Fruit fly (Drosophila melanogaster) whole organism, prepupa: ENCODE data around the gene CG31115.

Source experiments
- Blimp-1 ChIP-seq: fragments of 200-800 bp; sonication (Bioruptor generic); optimal IDR thresholded peaks from 3 replicates; lab custom pipeline; 2017; ENCODE audit warnings: missing biosample characterization, missing genetic modification characterization, mild to moderate bottlenecking, moderate library complexity, missing genetic modification reagents
- CG10631 ChIP-seq: fragments of 200-800 bp; sonication (Bioruptor generic); optimal IDR thresholded peaks from 2 replicates; lab custom pipeline; 2016; ENCODE audit warnings: missing biosample characterization, missing genetic modification characterization
- CG11902 ChIP-seq: fragments of 200-800 bp; sonication (Bioruptor generic); optimal IDR thresholded peaks from 3 replicates; lab custom pipeline; 2016; ENCODE audit warnings: missing biosample characterization, missing genetic modification characterization
- CG34406 ChIP-seq: fragments of 200-800 bp; sonication (Bioruptor generic); optimal IDR thresholded peaks from 3 replicates; lab custom pipeline; 2016; ENCODE audit warnings: missing biosample characterization, missing genetic modification characterization
- CG3919 ChIP-seq: fragments of 200-800 bp; sonication (Bioruptor generic); optimal IDR thresholded peaks from 3 replicates; lab custom pipeline; 2016; ENCODE audit warnings: missing biosample characterization, missing genetic modification characterization
- CG6276 ChIP-seq: fragments of 200-800 bp; sonication (Bioruptor generic); optimal IDR thresholded peaks from 2 replicates; lab custom pipeline; 2017; ENCODE audit warnings: missing biosample characterization, mild to moderate bottlenecking, missing genetic modification characterization
- CG6792 ChIP-seq: fragments of 200-800 bp; sonication (Bioruptor generic); optimal IDR thresholded peaks from 3 replicates; lab custom pipeline; 2016; ENCODE audit warnings: missing biosample characterization, missing genetic modification characterization
- CG8319 ChIP-seq: fragments of 200-800 bp; sonication (Bioruptor generic); optimal IDR thresholded peaks from 3 replicates; lab custom pipeline; 2016; ENCODE audit warnings: missing biosample characterization, missing genetic modification characterization
- CG8632 ChIP-seq: fragments of 200-800 bp; sonication (Bioruptor generic); optimal IDR thresholded peaks from 3 replicates; lab custom pipeline; 2016; ENCODE audit warnings: missing biosample characterization, missing genetic modification characterization
- Eip75B ChIP-seq: fragments of 200-800 bp; sonication (Bioruptor generic); optimal IDR thresholded peaks from 3 replicates; lab custom pipeline; 2016; ENCODE audit warnings: missing biosample characterization, missing genetic modification characterization
- Eip78C ChIP-seq: fragments of 200-800 bp; sonication (Bioruptor generic); peaks from one replicate; lab custom pipeline; 2016; ENCODE audit warnings: missing biosample characterization, missing genetic modification characterization
- Eip93F ChIP-seq: fragments of 200-800 bp; sonication (Bioruptor generic); optimal IDR thresholded peaks from 2 replicates; lab custom pipeline; 2016; ENCODE audit warnings: missing biosample characterization, mild to moderate bottlenecking, missing genetic modification characterization
- Hr39 ChIP-seq: fragments of 200-800 bp; sonication (Bioruptor generic); optimal IDR thresholded peaks from 2 replicates; lab custom pipeline; 2016; ENCODE audit warnings: missing biosample characterization, missing genetic modification characterization
- Smox ChIP-seq: fragments of 200-800 bp; sonication (Bioruptor generic); optimal IDR thresholded peaks from 3 replicates; lab custom pipeline; 2016; ENCODE audit warnings: missing biosample characterization, missing genetic modification characterization
- Sox14 ChIP-seq: fragments of 200-800 bp; sonication (Bioruptor generic); optimal IDR thresholded peaks from 3 replicates; lab custom pipeline; 2016; ENCODE audit warnings: missing biosample characterization, missing genetic modification characterization
- Sox15 ChIP-seq: fragments of 200-800 bp; sonication (Bioruptor generic); optimal IDR thresholded peaks from 3 replicates; lab custom pipeline; 2016; ENCODE audit warnings: missing biosample characterization, missing genetic modification characterization
- dac ChIP-seq: fragments of 200-800 bp; sonication (Bioruptor generic); optimal IDR thresholded peaks from 2 replicates; lab custom pipeline; 2017; ENCODE audit warnings: missing biosample characterization, mild to moderate bottlenecking, missing genetic modification characterization
- dsx ChIP-seq: fragments of 200-800 bp; optimal IDR thresholded peaks from 3 replicates; lab custom pipeline; 2019; ENCODE audit warnings: missing biosample characterization, mild to moderate bottlenecking, missing genetic modification characterization, moderate library complexity; ENCODE audit not compliant: poor library complexity, severe bottlenecking
- esn ChIP-seq: fragments of 200-800 bp; sonication (Bioruptor generic); optimal IDR thresholded peaks from 2 replicates; lab custom pipeline; 2016; ENCODE audit warnings: missing biosample characterization, mild to moderate bottlenecking, missing genetic modification characterization, moderate library complexity
- fd85E ChIP-seq: fragments of 200-800 bp; sonication (Bioruptor generic); optimal IDR thresholded peaks from 3 replicates; lab custom pipeline; 2016; ENCODE audit warnings: missing biosample characterization, missing genetic modification characterization
- fkh ChIP-seq: fragments of 200-800 bp; sonication (Bioruptor generic); optimal IDR thresholded peaks from 3 replicates; lab custom pipeline; 2017; ENCODE audit warnings: missing biosample characterization, mild to moderate bottlenecking, missing genetic modification characterization, moderate library complexity
- lz ChIP-seq: fragments of 200-800 bp; sonication (Bioruptor generic); optimal IDR thresholded peaks from 3 replicates; lab custom pipeline; 2016; ENCODE audit warnings: missing biosample characterization, missing genetic modification characterization
- net ChIP-seq: fragments of 200-800 bp; sonication (Bioruptor generic); optimal IDR thresholded peaks from 3 replicates; lab custom pipeline; 2016; ENCODE audit warnings: missing biosample characterization, missing genetic modification characterization
- pdm3 ChIP-seq: fragments of 200-800 bp; sonication (Bioruptor generic); optimal IDR thresholded peaks from 3 replicates; lab custom pipeline; 2016; ENCODE audit warnings: missing biosample characterization, missing genetic modification characterization
- salr ChIP-seq, 2 experiments: fragments of 200-800 bp; sonication (Bioruptor generic); optimal IDR thresholded peaks; 3 replicates each; lab custom pipeline; 2016 to 2018; ENCODE audit warnings: missing biosample characterization in 2 of 2, missing genetic modification characterization in 2 of 2, mild to moderate bottlenecking in 1 of 2
- spab ChIP-seq: fragments of 200-800 bp; sonication (Bioruptor generic); optimal IDR thresholded peaks from 2 replicates; lab custom pipeline; 2017; ENCODE audit warnings: missing biosample characterization, mild to moderate bottlenecking, missing genetic modification characterization, missing genetic modification reagents
- svp ChIP-seq: fragments of 200-800 bp; sonication (Bioruptor generic); peaks from one replicate; lab custom pipeline; 2016; ENCODE audit warnings: missing biosample characterization, missing genetic modification characterization

CG31115 gene

DNA sequence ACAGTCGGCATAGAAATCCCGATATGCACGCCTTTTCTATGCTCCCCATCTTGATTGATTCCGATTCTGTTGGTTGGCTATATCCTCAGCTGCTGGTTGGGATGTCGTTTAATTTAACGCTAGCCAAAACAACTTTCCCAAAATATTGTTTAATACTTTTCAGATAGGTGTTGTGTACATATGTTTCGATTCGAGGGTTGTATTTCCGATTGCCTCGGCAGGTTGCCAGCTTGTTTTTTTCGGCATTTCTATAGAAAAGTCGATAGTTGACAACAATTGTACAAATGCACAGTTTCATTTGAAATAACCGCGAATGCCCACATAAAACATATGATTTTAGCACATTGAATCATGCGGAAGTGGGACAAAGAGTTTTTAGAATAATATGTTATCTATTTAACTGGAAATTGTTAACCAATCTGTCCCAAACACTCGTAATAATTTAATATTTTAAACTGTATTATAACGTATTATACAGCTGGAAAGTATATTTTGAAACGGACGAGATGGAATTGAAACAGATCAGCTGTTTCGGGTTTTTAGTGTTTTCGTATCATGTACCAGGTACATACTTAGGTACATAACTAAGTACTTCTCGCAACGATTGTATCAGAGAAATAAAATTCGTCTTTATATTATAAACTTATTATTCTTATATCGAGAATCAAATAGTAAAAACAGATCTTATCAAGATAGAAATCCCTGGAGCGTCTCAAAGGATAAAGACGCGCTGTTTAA lies 17.9 kb downstream of the CG31115 start, which contains the start of gene CG31109 (continued):
- no peak for TF ChIP-seq CG6276 (GFP tag; lab: Kevin White, UChicago)
- TF ChIP-seq pdm3 = no peak
- TF ChIP-seq svp (GFP tag; lab: Kevin White, UChicago) = no peak
- peak; percentile 85 for TF ChIP-seq fkh (GFP tag; lab: Kevin White, UChicago)
- no peak for TF ChIP-seq dac
- no peak for TF ChIP-seq fd85E (GFP tag; lab: Kevin White, UChicago)
- TF ChIP-seq CG8632 (GFP tag; lab: Kevin White, UChicago) = no peak
- TF ChIP-seq Smox = no peak
- no peak for TF ChIP-seq Sox14 (GFP tag; lab: Kevin White, UChicago)
- no peak for TF ChIP-seq dsx

DNA sequence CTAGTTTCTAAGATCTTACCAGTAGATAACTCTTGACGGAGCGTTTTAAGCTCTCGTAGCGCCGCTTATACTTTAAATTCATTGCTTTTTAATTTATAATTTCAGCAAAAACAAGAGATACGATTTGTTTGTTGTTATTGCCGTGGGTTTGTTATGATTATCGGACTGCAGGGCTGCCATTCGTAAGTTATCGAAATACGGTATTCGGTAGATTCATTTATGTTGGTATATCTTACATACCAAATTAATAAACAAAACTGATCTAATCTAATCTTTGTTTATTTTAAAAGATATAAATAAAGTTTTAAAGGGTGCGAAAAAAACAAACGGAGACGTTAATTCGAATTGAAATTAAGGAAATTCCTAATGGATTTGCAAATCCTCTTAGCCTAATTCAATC lies 19.3 kb downstream of the CG31115 start, which contains the start of the genes CG31111 and stac:
Gene CG31111, minus strand, starts transcription at position 162 of the 400 bp plus-strand sequence.
Gene stac, plus strand, starts transcription at position 271 of the 400 bp plus-strand sequence.
- no peak for TF ChIP-seq CG8632 (GFP tag; lab: Kevin White, UChicago)
- no peak for TF ChIP-seq spab (GFP tag; lab: Kevin White, UChicago)
- TF ChIP-seq svp (GFP tag; lab: Kevin White, UChicago) = no peak
- no peak for TF ChIP-seq Blimp-1
- TF ChIP-seq CG3919 (GFP tag; lab: Kevin White, UChicago) = no peak
- peak; percentile 82 for TF ChIP-seq fkh (GFP tag; lab: Kevin White, UChicago)
- no peak for TF ChIP-seq fd85E (GFP tag; lab: Kevin White, UChicago)
- TF ChIP-seq esn = no peak
- TF ChIP-seq Eip93F = peak; percentile 18
- no peak for TF ChIP-seq lz (GFP tag; lab: Kevin White, UChicago)
- TF ChIP-seq Eip75B = no peak
- TF ChIP-seq CG34406 (GFP tag; lab: Kevin White, UChicago) = no peak
- no peak for TF ChIP-seq CG6792 (GFP tag; lab: Kevin White, UChicago)

DNA sequence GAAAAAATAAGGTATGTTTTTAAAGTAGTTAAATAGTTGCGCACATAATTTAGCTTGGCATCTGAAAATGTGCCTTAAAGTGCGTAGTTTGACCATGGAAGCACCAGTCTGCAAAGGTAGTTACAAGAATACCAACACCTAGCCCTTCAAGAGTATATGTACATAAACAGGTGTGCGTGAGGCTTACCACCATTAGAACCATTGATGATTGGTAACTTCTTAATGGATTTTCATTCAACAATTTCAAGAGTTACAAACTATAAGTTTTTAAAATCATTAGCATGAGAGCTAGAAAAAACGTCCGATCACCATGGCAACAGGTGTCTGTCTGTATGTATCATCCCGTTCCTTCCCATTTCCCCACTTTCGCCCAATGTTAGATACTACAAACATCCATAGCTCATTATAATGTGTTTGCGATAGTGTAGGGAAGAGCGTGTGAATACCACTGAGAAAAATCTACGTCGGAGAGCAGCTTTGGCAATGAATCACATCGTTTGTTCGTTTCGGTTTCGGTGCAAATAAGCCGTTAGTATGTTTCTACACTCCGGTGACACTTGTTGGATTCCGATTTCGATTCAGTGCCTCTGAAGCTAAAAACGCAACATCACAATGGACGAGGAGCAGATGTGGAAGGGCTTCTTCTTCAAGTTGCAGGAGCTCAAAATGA lies 19.9 kb downstream of the CG31115 start:
- no peak for TF ChIP-seq Sox15
- no peak for TF ChIP-seq net (GFP tag; lab: Kevin White, UChicago)
- no peak for TF ChIP-seq CG11902 (GFP tag; lab: Kevin White, UChicago)
- TF ChIP-seq, all 60 proteins: peak for 0

DNA sequence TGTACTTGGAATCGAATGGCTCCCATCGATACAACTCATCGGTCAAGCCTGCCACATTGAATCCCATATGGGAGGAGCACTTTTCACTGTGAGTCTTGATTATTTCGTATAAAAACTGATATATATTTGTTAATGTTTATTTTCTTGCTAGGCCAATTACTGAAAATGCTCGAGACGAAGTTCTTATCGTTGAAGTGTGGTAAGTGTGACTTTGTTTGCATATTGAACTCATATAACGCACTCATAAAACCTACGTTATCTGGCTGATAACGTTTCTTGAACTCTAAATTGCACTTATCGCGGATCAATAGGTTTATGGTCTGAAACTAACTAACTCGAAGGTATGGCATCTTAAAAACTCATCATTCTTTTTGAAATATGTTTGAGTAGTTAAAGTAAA lies 23.7 kb downstream of the CG31115 start:
- TF ChIP-seq Eip93F (no peak), net (GFP tag; lab: Kevin White, UChicago) (no peak), CG8319 (no peak), Eip75B (no peak), salr (GFP tag; optimal IDR thresholded peaks at IDR 0.05; lab: Kevin White, UChicago) (no peak), Eip78C (GFP tag; lab: Kevin White, UChicago) (no peak), CG10631 (GFP tag; lab: Kevin White, UChicago) (no peak), Hr39 (GFP tag; lab: Kevin White, UChicago) (no peak)
- TF ChIP-seq, all 60 proteins: peak for 0

DNA sequence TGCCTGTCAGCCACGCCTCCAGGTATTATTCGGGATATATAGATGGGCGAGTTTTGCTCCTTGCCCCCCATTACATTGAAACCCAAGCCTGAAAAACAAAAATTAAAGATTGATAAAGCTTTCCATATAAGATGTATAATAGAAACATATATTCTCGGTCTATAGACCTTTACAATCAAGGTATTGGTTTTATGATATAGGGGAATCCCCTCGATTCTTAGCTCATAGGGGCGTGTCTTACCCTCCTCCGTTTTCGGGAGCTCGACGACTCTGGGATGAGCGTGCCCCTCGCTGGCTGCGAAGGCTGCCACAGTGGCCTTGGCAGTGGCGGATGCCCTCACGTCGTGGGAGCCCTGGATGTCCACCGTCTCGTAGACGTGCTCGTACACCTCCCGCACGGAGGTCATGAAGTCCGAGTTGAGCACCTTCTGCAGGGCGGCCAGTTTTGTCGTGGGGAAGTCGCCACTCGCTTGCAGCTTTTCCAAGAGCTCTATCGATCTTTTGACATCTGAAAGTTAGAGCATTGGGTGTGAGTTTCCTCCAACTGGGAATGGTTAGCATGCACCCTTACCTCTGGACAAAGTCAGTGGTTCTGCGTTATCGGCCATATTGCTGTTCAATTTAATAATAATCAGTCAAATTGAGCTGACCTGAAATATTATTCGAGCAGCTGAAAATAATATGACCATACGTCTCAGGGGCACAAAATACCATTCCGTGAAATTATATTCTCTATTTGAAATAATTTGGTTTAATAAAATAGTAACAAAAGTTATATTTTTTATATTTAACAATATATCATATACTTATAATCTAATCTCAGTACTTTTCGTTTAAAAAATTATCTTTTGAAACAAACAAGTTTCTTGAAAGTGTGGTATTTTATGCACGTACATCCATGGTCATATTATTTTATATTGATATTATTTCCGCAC lies 28.4 kb downstream of the CG31115 start, which contains the start of the genes veli and PQBP1:
Gene veli, minus strand, starts transcription at position 685 of the 935 bp plus-strand sequence.
Gene PQBP1, plus strand, starts transcription at position 885 of the 935 bp plus-strand sequence.
- TF ChIP-seq fkh (GFP tag; lab: Kevin White, UChicago) (peak; percentile 45), dac (no peak), salr (GFP tag; optimal IDR thresholded peaks at IDR 0.05; lab: Kevin White, UChicago) (no peak)
